Worm (Caenorhabditis elegans) whole organism, mixed stage, embryonic: ENCODE measurements around the gene epn-1.

Experiments
- blmp-1 ChIP-seq: fragments of 150-350 bp; optimal IDR thresholded peaks from 2 replicates; lab custom pipeline; 2014; ENCODE audit warnings: missing biosample characterization, missing genetic modification characterization
- ceh-39 ChIP-seq: fragments of 150-350 bp; optimal IDR thresholded peaks from 2 replicates; lab custom pipeline; 2014; ENCODE audit warnings: missing biosample characterization, missing genetic modification characterization
- ces-1 ChIP-seq: fragments of 150-350 bp; optimal IDR thresholded peaks from 2 replicates; lab custom pipeline; 2014; ENCODE audit warnings: missing biosample characterization, missing genetic modification reagents, missing genetic modification characterization
- elt-3 ChIP-seq: fragments of 150-350 bp; optimal IDR thresholded peaks from 2 replicates; lab custom pipeline; 2014; ENCODE audit warnings: missing biosample characterization, missing genetic modification characterization
- lin-13 ChIP-seq: fragments of 150-350 bp; optimal IDR thresholded peaks from 2 replicates; lab custom pipeline; 2014; ENCODE audit warnings: missing biosample characterization, missing genetic modification characterization
- mab-5 ChIP-seq: fragments of 150-350 bp; optimal IDR thresholded peaks from 2 replicates; lab custom pipeline; 2014; ENCODE audit warnings: missing biosample characterization, missing genetic modification characterization
- mep-1 ChIP-seq: fragments of 150-350 bp; optimal IDR thresholded peaks from 2 replicates; lab custom pipeline; 2017; ENCODE audit warnings: missing biosample characterization, missing genetic modification reagents, missing genetic modification characterization, inconsistent platforms
- nhr-76 ChIP-seq: sonication (generic microtip); optimal IDR thresholded peaks from 2 replicates; lab custom pipeline; 2017; ENCODE audit warnings: missing biosample characterization, missing genetic modification characterization
- pha-4 ChIP-seq: fragments of 150-350 bp; optimal IDR thresholded peaks from 2 replicates; lab custom pipeline; 2018; ENCODE audit warnings: missing biosample characterization, missing genetic modification reagents, missing genetic modification characterization
- snpc-4 ChIP-seq: fragments of 150-350 bp; optimal IDR thresholded peaks from 2 replicates; lab custom pipeline; 2014; ENCODE audit warnings: missing biosample characterization, missing genetic modification characterization
- sptf-1 ChIP-seq: sonication (generic microtip); optimal IDR thresholded peaks from 2 replicates; lab custom pipeline; 2017; ENCODE audit warnings: mild to moderate bottlenecking, missing genetic modification characterization, moderate library complexity, missing compliant biosample characterization
- unc-39 ChIP-seq: fragments of 150-350 bp; optimal IDR thresholded peaks from 2 replicates; lab custom pipeline; 2014; ENCODE audit warnings: missing biosample characterization, missing genetic modification characterization
- unc-62 ChIP-seq: fragments of 150-350 bp; optimal IDR thresholded peaks from 2 replicates; lab custom pipeline; 2014; ENCODE audit warnings: missing biosample characterization, missing genetic modification reagents, missing genetic modification characterization
- ztf-11 ChIP-seq: fragments of 150-350 bp; optimal IDR thresholded peaks from 2 replicates; lab custom pipeline; 2014; ENCODE audit warnings: missing biosample characterization, missing genetic modification characterization

DNA sequence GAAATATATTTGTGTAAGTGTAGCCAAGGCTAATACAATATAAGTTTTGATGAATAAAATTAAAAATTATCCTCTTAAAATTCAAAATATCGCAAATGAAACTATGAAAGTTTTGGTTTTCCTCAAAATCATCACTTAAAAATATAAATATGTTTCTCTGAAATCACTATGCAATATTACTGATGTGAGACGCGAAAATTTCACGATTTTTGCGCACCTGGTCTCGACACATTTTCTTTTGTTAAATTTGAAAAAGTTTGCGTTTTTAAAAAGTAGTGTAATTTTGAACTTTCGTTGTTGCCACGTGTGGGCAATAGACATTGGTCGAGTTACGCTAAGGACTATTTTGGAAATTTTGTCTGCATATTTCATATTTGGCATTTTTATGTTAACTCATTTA lies 10.5 kb upstream of the epn-1 start:
- no peak for TF ChIP-seq nhr-76 (tag; lab: Kevin White, UChicago)
- TF ChIP-seq mep-1, result no peak
- TF ChIP-seq snpc-4, result no peak
- no peak for TF ChIP-seq unc-62 (GFP tag; lab: Kevin White, UChicago)
- no peak for TF ChIP-seq lin-13 (tag; lab: Kevin White, UChicago)
- TF ChIP-seq ztf-11 (tag; lab: Kevin White, UChicago), result no peak
- no peak for TF ChIP-seq mab-5
- TF ChIP-seq elt-3, result no peak
- TF ChIP-seq ceh-39 (tag; lab: Kevin White, UChicago), result no peak
- no peak for TF ChIP-seq unc-39 (tag; lab: Kevin White, UChicago)
- TF ChIP-seq ces-1 (GFP tag; lab: Kevin White, UChicago), result no peak
- TF ChIP-seq blmp-1, result no peak
- TF ChIP-seq sptf-1 (tag; lab: Kevin White, UChicago), result no peak
- no peak for TF ChIP-seq pha-4 (tag; lab: Kevin White, UChicago)
